Fruit fly (Drosophila melanogaster) whole organism, embryonic: ENCODE measurements around the gene witty.

Experiments
- ATbp ChIP-seq: fragments of 200-800 bp; sonication (Bioruptor generic); optimal IDR thresholded peaks from 2 replicates; lab custom pipeline; 2017; ENCODE audit warnings: missing biosample characterization, mild to moderate bottlenecking, missing genetic modification characterization, missing genetic modification reagents
- Atf-2 ChIP-seq: fragments of 200-800 bp; sonication (Bioruptor generic); optimal IDR thresholded peaks from 2 replicates; lab custom pipeline; 2016; ENCODE audit warnings: missing biosample characterization, missing genetic modification characterization
- CG10321 ChIP-seq: fragments of 200-800 bp; sonication (Bioruptor generic); IDR thresholded peaks from 2 replicates; pipeline ENCODE4 v1.3.6; 2022; ENCODE audit warnings: missing biosample characterization, missing genetic modification characterization
- CG11560 ChIP-seq: fragments of 200-800 bp; sonication (Bioruptor generic); IDR thresholded peaks from 3 replicates; pipeline ENCODE4 v1.3.6; 2022; ENCODE audit warnings: missing biosample characterization, missing genetic modification characterization
- CG13123 ChIP-seq: fragments of 200-800 bp; sonication (Bioruptor generic); optimal IDR thresholded peaks from 2 replicates; lab custom pipeline; 2016; ENCODE audit warnings: missing biosample characterization, missing genetic modification characterization
- CG15514 ChIP-seq: fragments of 200-800 bp; sonication (Bioruptor generic); optimal IDR thresholded peaks from 3 replicates; lab custom pipeline; 2017; ENCODE audit warnings: missing biosample characterization, missing genetic modification characterization, mild to moderate bottlenecking, moderate library complexity, missing genetic modification reagents
- CG16863 ChIP-seq: fragments of 200-800 bp; sonication (Bioruptor generic); optimal IDR thresholded peaks from 3 replicates; lab custom pipeline; 2016; ENCODE audit warnings: missing biosample characterization, missing genetic modification characterization
- CG2120 ChIP-seq: fragments of 200-800 bp; sonication (Bioruptor generic); optimal IDR thresholded peaks from 3 replicates; lab custom pipeline; 2016; ENCODE audit warnings: missing biosample characterization, missing genetic modification characterization
- CG2202 ChIP-seq: fragments of 200-800 bp; sonication (Bioruptor generic); optimal IDR thresholded peaks from 2 replicates; lab custom pipeline; 2018; ENCODE audit warnings: missing biosample characterization, mild to moderate bottlenecking, missing genetic modification characterization
- CG33557 ChIP-seq: fragments of 200-800 bp; sonication (Bioruptor generic); optimal IDR thresholded peaks from 2 replicates; lab custom pipeline; 2019; ENCODE audit warnings: missing biosample characterization, mild to moderate bottlenecking, missing genetic modification characterization, moderate library complexity
- CG34422 ChIP-seq: fragments of 200-800 bp; sonication (Bioruptor generic); IDR thresholded peaks from 3 replicates; pipeline ENCODE4 v1.3.6; 2022; ENCODE audit warnings: missing biosample characterization, missing genetic modification characterization
- CG3995 ChIP-seq: fragments of 200-800 bp; sonication (Bioruptor generic); optimal IDR thresholded peaks from 3 replicates; lab custom pipeline; 2016; ENCODE audit warnings: missing biosample characterization, missing genetic modification characterization
- CG4617 ChIP-seq: fragments of 200-800 bp; sonication (Bioruptor generic); optimal IDR thresholded peaks from 3 replicates; lab custom pipeline; 2016; ENCODE audit warnings: missing biosample characterization, missing genetic modification characterization, borderline replicate concordance
- CG5245 ChIP-seq: fragments of 200-800 bp; sonication (Bioruptor generic); optimal IDR thresholded peaks from 3 replicates; lab custom pipeline; 2016; ENCODE audit warnings: missing biosample characterization, missing genetic modification characterization
- CG6654 ChIP-seq: fragments of 200-800 bp; sonication (Bioruptor generic); optimal IDR thresholded peaks from 2 replicates; lab custom pipeline; 2017; ENCODE audit warnings: missing biosample characterization, mild to moderate bottlenecking, missing genetic modification characterization
- CG7372 ChIP-seq: fragments of 200-800 bp; sonication (Bioruptor generic); IDR thresholded peaks from 2 replicates; pipeline ENCODE4 v1.3.6; 2022; ENCODE audit warnings: missing biosample characterization, missing genetic modification characterization
- CG8281 ChIP-seq: fragments of 200-800 bp; sonication (Bioruptor generic); optimal IDR thresholded peaks from 2 replicates; lab custom pipeline; 2018; ENCODE audit warnings: missing biosample characterization, mild to moderate bottlenecking, missing genetic modification characterization, moderate library complexity
- CG8290 ChIP-seq, 3 experiments: fragments of 200-800 bp; sonication (Bioruptor generic); optimal IDR thresholded peaks; 2 replicates each; lab custom pipeline; 2016 to 2019; ENCODE audit warnings: missing biosample characterization in 3 of 3, missing genetic modification characterization in 3 of 3, mild to moderate bottlenecking in 2 of 3, moderate library complexity in 1 of 3
- CG9437 ChIP-seq: fragments of 200-800 bp; sonication (Bioruptor generic); optimal IDR thresholded peaks from 2 replicates; lab custom pipeline; 2018; ENCODE audit warnings: missing biosample characterization, mild to moderate bottlenecking, missing genetic modification characterization
- CG9727 ChIP-seq: fragments of 200-800 bp; sonication (Bioruptor generic); optimal IDR thresholded peaks from 3 replicates; lab custom pipeline; 2017; ENCODE audit warnings: missing biosample characterization, mild to moderate bottlenecking, missing genetic modification characterization
- Dek ChIP-seq: fragments of 200-800 bp; sonication (Bioruptor generic); optimal IDR thresholded peaks from 3 replicates; lab custom pipeline; 2019; ENCODE audit warnings: missing biosample characterization, mild to moderate bottlenecking, missing genetic modification characterization, moderate library complexity
- Eip74EF ChIP-seq, 2 experiments: fragments of 200-800 bp in 1 of 2; fragments of >200 bp in 1 of 2; sonication (Bioruptor generic) in 1 of 2; optimal IDR thresholded peaks; 2 replicates each; lab custom pipeline; 2017 to 2019; ENCODE audit warnings: missing biosample characterization in 2 of 2, missing genetic modification characterization in 2 of 2, mild to moderate bottlenecking in 1 of 2, moderate library complexity in 1 of 2
- Fer3 ChIP-seq: fragments of 200-800 bp; sonication (Bioruptor generic); optimal IDR thresholded peaks from 2 replicates; lab custom pipeline; 2018; ENCODE audit warnings: missing biosample characterization, mild to moderate bottlenecking, missing genetic modification characterization, moderate library complexity
- Gsc ChIP-seq: fragments of 200-800 bp; sonication (Bioruptor generic); IDR thresholded peaks from 2 replicates; pipeline ENCODE4 v1.3.6; 2022; ENCODE audit warnings: missing biosample characterization, missing genetic modification characterization
- Gug ChIP-seq: fragments of 200-800 bp; sonication (Bioruptor generic); IDR thresholded peaks from 4 replicates; pipeline ENCODE4 v1.3.6; 2022; ENCODE audit warnings: missing biosample characterization, missing genetic modification characterization
- Lhr ChIP-seq: fragments of 200-800 bp; sonication (Bioruptor generic); optimal IDR thresholded peaks from 3 replicates; lab custom pipeline; 2017; ENCODE audit warnings: mild to moderate bottlenecking, missing biosample characterization, missing genetic modification reagents, missing genetic modification characterization
- MBD-R2 ChIP-seq: fragments of 200-800 bp; sonication (Bioruptor generic); IDR thresholded peaks from 2 replicates; pipeline ENCODE4 v1.3.6; 2022; ENCODE audit warnings: missing biosample characterization, missing genetic modification characterization
- Myb ChIP-seq: fragments of 200-800 bp; sonication (Bioruptor generic); optimal IDR thresholded peaks from 2 replicates; lab custom pipeline; 2016; ENCODE audit warnings: missing biosample characterization, missing genetic modification characterization
- ase ChIP-seq: fragments of 200-800 bp; sonication (Bioruptor generic); IDR thresholded peaks from 3 replicates; pipeline ENCODE4 v1.3.6; 2022; ENCODE audit warnings: missing biosample characterization, missing genetic modification characterization
- caup ChIP-seq: fragments of 200-800 bp; sonication (Bioruptor generic); optimal IDR thresholded peaks from 3 replicates; lab custom pipeline; 2017; ENCODE audit warnings: missing biosample characterization, mild to moderate bottlenecking, missing genetic modification characterization, moderate library complexity; ENCODE audit not compliant: severe bottlenecking
- chinmo ChIP-seq: fragments of 200-800 bp; sonication (Bioruptor generic); IDR thresholded peaks from 4 replicates; pipeline ENCODE4 v1.3.6; 2022; ENCODE audit warnings: missing biosample characterization, missing genetic modification characterization; ENCODE audit not compliant: partially characterized antibody
- chn ChIP-seq: fragments of 200-800 bp; sonication (Bioruptor generic); optimal IDR thresholded peaks from 2 replicates; lab custom pipeline; 2016; ENCODE audit warnings: missing biosample characterization, missing genetic modification characterization
- croc ChIP-seq: fragments of 200-800 bp; sonication (Bioruptor generic); conservative IDR thresholded peaks from 3 replicates; pipeline ENCODE4 v1.3.6; 2022; ENCODE audit warnings: missing biosample characterization, missing genetic modification characterization
- dan ChIP-seq: fragments of 200-800 bp; sonication (Bioruptor generic); IDR thresholded peaks from 2 replicates; pipeline ENCODE4 v1.3.6; 2022; ENCODE audit warnings: missing biosample characterization, missing genetic modification characterization
- dpn ChIP-seq, 2 experiments: fragments of 200-800 bp; sonication (Bioruptor generic); optimal IDR thresholded peaks; 3 replicates each; lab custom pipeline; 2016; ENCODE audit warnings: missing biosample characterization in 2 of 2, missing genetic modification characterization in 2 of 2
- fd96Cb ChIP-seq: fragments of 200-800 bp; sonication (Bioruptor generic); optimal IDR thresholded peaks from 2 replicates; lab custom pipeline; 2018; ENCODE audit warnings: missing biosample characterization, mild to moderate bottlenecking, missing genetic modification characterization, moderate library complexity
- jing ChIP-seq: fragments of 200-800 bp; sonication (Bioruptor generic); optimal IDR thresholded peaks from 2 replicates; lab custom pipeline; 2018; ENCODE audit warnings: missing biosample characterization, mild to moderate bottlenecking, missing genetic modification characterization
- kay ChIP-seq: fragments of 200-800 bp; sonication (Bioruptor generic); optimal IDR thresholded peaks from 2 replicates; lab custom pipeline; 2016; ENCODE audit warnings: missing biosample characterization, missing genetic modification characterization
- kni ChIP-seq: fragments of 200-800 bp; sonication (Bioruptor generic); optimal IDR thresholded peaks from 3 replicates; lab custom pipeline; 2017; ENCODE audit warnings: mild to moderate bottlenecking, missing biosample characterization, missing genetic modification reagents, missing genetic modification characterization
- oc ChIP-seq: fragments of 200-800 bp; sonication (Bioruptor generic); optimal IDR thresholded peaks from 2 replicates; lab custom pipeline; 2018; ENCODE audit warnings: missing biosample characterization, mild to moderate bottlenecking, missing genetic modification characterization, moderate library complexity
- peb ChIP-seq: fragments of 200-800 bp; sonication (Bioruptor generic); IDR thresholded peaks from 2 replicates; pipeline ENCODE4 v1.3.6; 2022; ENCODE audit warnings: missing biosample characterization, missing genetic modification characterization
- psq ChIP-seq: fragments of 200-800 bp; sonication (Bioruptor generic); optimal IDR thresholded peaks from 2 replicates; lab custom pipeline; 2017; ENCODE audit warnings: missing biosample characterization, missing genetic modification characterization
- sisA ChIP-seq: fragments of 200-800 bp; sonication (Bioruptor generic); IDR thresholded peaks from 2 replicates; pipeline ENCODE4 v1.3.6; 2022; ENCODE audit warnings: missing biosample characterization, missing genetic modification characterization
- sug ChIP-seq: fragments of 200-800 bp; optimal IDR thresholded peaks from 2 replicates; lab custom pipeline; 2019; ENCODE audit warnings: missing biosample characterization, mild to moderate bottlenecking, missing genetic modification characterization, moderate library complexity
- tna ChIP-seq: fragments of 200-800 bp; sonication (Bioruptor generic); IDR thresholded peaks from 2 replicates; pipeline ENCODE4 v1.3.6; 2022; ENCODE audit warnings: missing biosample characterization, missing genetic modification characterization; ENCODE audit not compliant: partially characterized antibody
- wek ChIP-seq: fragments of 200-800 bp; sonication (Bioruptor generic); optimal IDR thresholded peaks from 3 replicates; lab custom pipeline; 2018; ENCODE audit warnings: missing biosample characterization, mild to moderate bottlenecking, missing genetic modification characterization, moderate library complexity
- zf30C ChIP-seq: fragments of 200-800 bp; sonication (Bioruptor generic); optimal IDR thresholded peaks from 3 replicates; lab custom pipeline; 2018; ENCODE audit warnings: missing biosample characterization, mild to moderate bottlenecking, missing genetic modification characterization

witty gene

DNA sequence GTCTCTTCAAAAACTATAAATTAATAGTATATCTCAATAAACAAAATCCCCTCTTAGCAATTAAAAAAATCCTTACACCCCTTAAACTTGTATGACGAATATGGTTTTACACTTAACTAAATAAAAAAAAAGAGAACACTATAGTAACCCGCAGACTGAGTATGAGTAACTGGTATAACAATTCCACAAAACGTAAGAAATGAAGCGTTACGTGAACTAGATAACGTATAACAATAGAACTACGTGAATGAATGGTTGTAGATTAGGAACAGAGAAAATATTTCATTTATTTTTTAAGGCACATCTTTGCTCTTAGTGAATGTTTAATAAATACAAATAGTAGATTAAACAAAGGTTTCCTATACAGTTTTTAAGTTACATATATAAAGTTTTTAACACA, 17.3 kb downstream of the witty start:
- TF ChIP-seq CG9437 (peak; percentile 91), kay (GFP tag; lab: Kevin White, UChicago) (peak; percentile 35), CG10321 (0 out of 2 replicates have a peak, but pooled peaks have one; percentile 29), CG8290 (GFP tag; optimal IDR thresholded peaks at IDR 0.05; lab: Kevin White, UChicago) (no peak), CG8290 (tag; optimal IDR thresholded peaks at IDR 0.05; lab: Kevin White, UChicago) (no peak), chinmo (GFP tag; lab: Robert Waterston, UW) (0 out of 4 replicates have a peak, but pooled peaks have one; percentile 46), CG34422 (GFP tag; lab: Robert Waterston, UW) (no peak)
- TF ChIP-seq, all 482 proteins: peak for 4

- TF ChIP-seq CG6654 = no peak
- TF ChIP-seq psq = no peak
- no peak for TF ChIP-seq jing (GFP tag; lab: Kevin White, UChicago)
- TF ChIP-seq Atf-2 (GFP tag; lab: Kevin White, UChicago) = peak; percentile 10
- no peak for TF ChIP-seq chn
- TF ChIP-seq Dek = no peak
- TF ChIP-seq CG13123 (GFP tag; lab: Kevin White, UChicago) = no peak
- TF ChIP-seq CG2120 (GFP tag; lab: Kevin White, UChicago) = peak; percentile 50
- TF ChIP-seq CG3995 = no peak
- TF ChIP-seq oc = no peak
- TF ChIP-seq Fer3 (tag; lab: Kevin White, UChicago) = peak; percentile 16
- TF ChIP-seq zf30C (GFP tag; lab: Kevin White, UChicago) = no peak
- TF ChIP-seq Eip74EF (GFP tag; optimal IDR thresholded peaks at IDR 0.05; lab: Kevin White, UChicago) = no peak
- TF ChIP-seq CG33557 (GFP tag; lab: Kevin White, UChicago) = no peak
- no peak for TF ChIP-seq CG16863
- no peak for TF ChIP-seq Lhr (GFP tag; lab: Kevin White, UChicago)
- no peak for TF ChIP-seq dan (GFP tag; lab: Robert Waterston, UW)
- no peak for TF ChIP-seq Gug (GFP tag; lab: Robert Waterston, UW)
- no peak for TF ChIP-seq wek (GFP tag; lab: Kevin White, UChicago)
- no peak for TF ChIP-seq croc
- TF ChIP-seq peb (GFP tag; lab: Robert Waterston, UW) = no peak
- TF ChIP-seq sisA = peak; percentile 44; the same call in 1 of the 2 replicates
- TF ChIP-seq kni (GFP tag; lab: Kevin White, UChicago) = peak; percentile 46
- TF ChIP-seq caup (GFP tag; lab: Kevin White, UChicago) = no peak
- no peak for TF ChIP-seq Gsc
- TF ChIP-seq CG4617 (GFP tag; lab: Kevin White, UChicago) = no peak
- no peak for TF ChIP-seq Myb
- TF ChIP-seq ase (GFP tag; lab: Robert Waterston, UW) = 0 out of 3 replicates have a peak, but pooled peaks have one; percentile 14
- no peak for TF ChIP-seq dpn (GFP tag; optimal IDR thresholded peaks at IDR 0.05; lab: Kevin White, UChicago)
- TF ChIP-seq sug = no peak
- no peak for TF ChIP-seq CG11560
- TF ChIP-seq CG5245 (GFP tag; lab: Kevin White, UChicago) = no peak
- peak; percentile 27 for TF ChIP-seq fd96Cb (tag; lab: Kevin White, UChicago)
- TF ChIP-seq ATbp (GFP tag; lab: Kevin White, UChicago) = peak; percentile 44
- no peak for TF ChIP-seq tna (GFP tag; lab: Robert Waterston, UW)
- no peak for TF ChIP-seq CG7372 (GFP tag; lab: Robert Waterston, UW)
- TF ChIP-seq CG15514 (GFP tag; lab: Kevin White, UChicago) = no peak
- peak; percentile 45 for TF ChIP-seq CG9727 (GFP tag; lab: Kevin White, UChicago)
- TF ChIP-seq CG8281 (tag; lab: Kevin White, UChicago) = no peak
- no peak for TF ChIP-seq CG2202
- peak; percentile 20; the same call in 1 of the 2 replicates for TF ChIP-seq MBD-R2 (GFP tag; lab: Robert Waterston, UW)
These were observed 23.3 kb downstream of the witty start for dm6 chr2L:8361204-8361952.
